In the genomic region with DNA sequence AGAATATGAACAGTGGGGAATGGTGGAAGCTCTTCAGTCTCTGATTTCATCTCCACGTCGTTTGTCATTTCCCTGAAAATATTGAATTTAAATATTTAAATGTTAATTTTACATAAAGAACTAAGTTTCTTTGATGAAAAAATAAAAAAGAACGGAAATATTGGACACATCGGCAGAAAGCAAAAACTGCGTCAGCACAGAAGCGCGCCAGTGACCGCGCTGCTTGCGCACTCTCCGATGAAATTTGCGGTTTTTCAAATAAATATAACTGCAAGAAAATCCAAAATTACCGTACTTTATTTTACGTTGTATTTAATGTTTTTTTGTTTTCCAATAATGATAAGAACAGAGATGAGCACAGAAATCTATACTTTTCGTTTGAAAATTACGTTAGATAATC, we compare ENCODE assay signal across 2 worm cellular contexts.
A peak's percentile ranks its signal among the peaks of the same experiment; 100 is the strongest.
TF ChIP-seq lines count a peak whose summit lies in the region.

A gene (minus strand): TSS at position 72 of the 400 bp plus-strand sequence.
A gene (plus strand): TSS at position 275 of the 400 bp plus-strand sequence.

TF ChIP-seq in whole organism, L4 larva, 104 proteins besides CTCF, POLR2A, EP300 and RAD21 (continued from another document):
- TF ChIP-seq T20F7.1 (GFP tag; optimal IDR thresholded peaks at IDR 0.05; lab: Kevin White, UChicago) (peak; percentile 86), fkh-10 (GFP tag; optimal IDR thresholded peaks at IDR 0.05; lab: Kevin White, UChicago) (peak; percentile 46), Y105C5A.15 (GFP tag; IDR thresholded peaks at IDR 0.05; lab: Robert Waterston, UW) (no peak), vab-7 (GFP tag; IDR thresholded peaks at IDR 0.05; lab: Robert Waterston, UW) (no peak), ZK546.5 (tag; optimal IDR thresholded peaks at IDR 0.05; lab: Kevin White, UChicago) (no peak), pha-4 (GFP tag; IDR thresholded peaks at IDR 0.05; lab: Robert Waterston, UW) (peak; percentile 80; the same call in 1 of the 2 replicates), pha-4 (tag; optimal IDR thresholded peaks at IDR 0.05; lab: Kevin White, UChicago) (no peak), mdl-1 (tag; optimal IDR thresholded peaks at IDR 0.05; lab: Kevin White, UChicago) (peak in 1 of 2 experiments; percentile 8), gei-8 (GFP tag; optimal IDR thresholded peaks at IDR 0.05; lab: Kevin White, UChicago) (no peak), nhr-76 (tag; optimal IDR thresholded peaks at IDR 0.05; lab: Kevin White, UChicago) (peak; percentile 14), hmg-1.1 (GFP tag; IDR thresholded peaks at IDR 0.05; lab: Robert Waterston, UW) (peak; percentile 86), lin-15B (tag; optimal IDR thresholded peaks at IDR 0.05; lab: Kevin White, UChicago) (peak; percentile 37), madf-9 (GFP tag; conservative IDR thresholded peaks at IDR 0.05; lab: Robert Waterston, UW) (no peak), lin-1 (GFP tag; IDR thresholded peaks at IDR 0.05; lab: Robert Waterston, UW) (peak; percentile 41; the same call in 1 of the 2 replicates), mxl-2 (GFP tag; conservative IDR thresholded peaks at IDR 0.05; lab: Robert Waterston, UW) (no peak), duxl-1 (tag; optimal IDR thresholded peaks at IDR 0.05; lab: Kevin White, UChicago; ENCODE audit: poor library complexity) (peak; percentile 87), mes-2 (tag; optimal IDR thresholded peaks at IDR 0.05; lab: Kevin White, UChicago; ENCODE audit: poor library complexity, severe bottlenecking) (peak; percentile 93), dmd-9 (GFP tag; IDR thresholded peaks at IDR 0.05; lab: Robert Waterston, UW) (no peak), daf-19 (GFP tag; conservative IDR thresholded peaks at IDR 0.05; lab: Robert Waterston, UW) (0 out of 2 replicates have a peak, but pooled peaks have one; percentile 17), unc-130 (GFP tag; optimal IDR thresholded peaks at IDR 0.05; lab: Kevin White, UChicago) (peak; percentile 59), dpl-1 (GFP tag; optimal IDR thresholded peaks at IDR 0.05; lab: Kevin White, UChicago) (peak; percentile 99), saeg-2 (GFP tag; IDR thresholded peaks at IDR 0.05; lab: Robert Waterston, UW) (no peak), ceh-20 (GFP tag; IDR thresholded peaks at IDR 0.05; lab: Robert Waterston, UW) (peak; percentile 87), egl-43 (GFP tag; IDR thresholded peaks at IDR 0.05; lab: Robert Waterston, UW) (0 out of 2 replicates have a peak, but pooled peaks have one; percentile 53), arid-1 (GFP tag; conservative IDR thresholded peaks at IDR 0.05; lab: Robert Waterston, UW) (peak; percentile 88), lsy-2 (tag; optimal IDR thresholded peaks at IDR 0.05; lab: Kevin White, UChicago) (peak; percentile 22 to 94), ceh-62 (tag; optimal IDR thresholded peaks at IDR 0.05; lab: Kevin White, UChicago) (no peak), unc-39 (tag; optimal IDR thresholded peaks at IDR 0.05; lab: Kevin White, UChicago) (no peak), tra-1 (GFP tag; IDR thresholded peaks at IDR 0.05; lab: Robert Waterston, UW) (0 out of 2 replicates have a peak, but pooled peaks have one; percentile 21), mdt-29 (GFP tag; IDR thresholded peaks at IDR 0.05; lab: Robert Waterston, UW) (0 out of 2 replicates have a peak, but pooled peaks have one; percentile 26), F10B5.3 (tag; optimal IDR thresholded peaks at IDR 0.05; lab: Kevin White, UChicago) (peak; percentile 79)

TF ChIP-seq in whole organism, late embryonic, 69 proteins besides CTCF, POLR2A, EP300 and RAD21 (continued from another document):
- TF ChIP-seq lin-11 (tag; optimal IDR thresholded peaks at IDR 0.05; lab: Kevin White, UChicago), result peak; percentile 43
TF ChIP-seq in whole organism, late embryonic: peak in this region for 38.
